Worm (Caenorhabditis elegans): Measurements from ENCODE around the gene cyp-35A3.

- TF ChIP-seq elt-1 (tag; optimal IDR thresholded peaks at IDR 0.05; ENCODE audit: borderline replicate concordance, insufficient read depth) (no peak), ztf-11 (tag; optimal IDR thresholded peaks at IDR 0.05) (no peak), mls-2 (tag; optimal IDR thresholded peaks at IDR 0.05) (no peak), nhr-237 (tag; optimal IDR thresholded peaks at IDR 0.05) (no peak), ces-1 (GFP tag; optimal IDR thresholded peaks at IDR 0.05) (no peak), unc-62 (GFP tag; optimal IDR thresholded peaks at IDR 0.05) (no peak), ham-2 (GFP tag; optimal IDR thresholded peaks at IDR 0.05) (no peak), snpc-4 (tag; optimal IDR thresholded peaks at IDR 0.05) (no peak)
Observed at ce11 chrV:4018591-4018990, 3.8 kb upstream of the cyp-35A3 start.

All from whole organism, mixed stage, embryonic.